Fruit fly (Drosophila melanogaster) whole organism, embryonic: ENCODE measurements around the gene CG33664.

Source experiments
- Ada2b ChIP-seq: fragments of 200-800 bp; sonication (Bioruptor generic); IDR thresholded peaks from 2 replicates; pipeline ENCODE4 v1.3.6; 2022; ENCODE audit warnings: missing biosample characterization, missing genetic modification characterization
- Adf1 ChIP-seq: fragments of 200-800 bp; sonication (Bioruptor generic); IDR thresholded peaks from 2 replicates; pipeline ENCODE4 v1.3.6; 2022; ENCODE audit warnings: missing biosample characterization, missing genetic modification characterization
- BEAF-32 ChIP-seq: fragments of 200-800 bp; sonication (Bioruptor generic); optimal IDR thresholded peaks from 3 replicates; lab custom pipeline; 2017; ENCODE audit warnings: missing biosample characterization, missing genetic modification characterization, mild to moderate bottlenecking, moderate library complexity, missing genetic modification reagents
- Bgb ChIP-seq: fragments of 200-800 bp; sonication (Bioruptor generic); IDR thresholded peaks from 2 replicates; pipeline ENCODE4 v1.3.6; 2022; ENCODE audit warnings: missing biosample characterization, missing genetic modification characterization; ENCODE audit not compliant: partially characterized antibody
- CG10267 ChIP-seq: fragments of 200-800 bp; sonication (Bioruptor generic); optimal IDR thresholded peaks from 2 replicates; lab custom pipeline; 2018; ENCODE audit warnings: missing biosample characterization, mild to moderate bottlenecking, missing genetic modification characterization, moderate library complexity
- CG11247 ChIP-seq: fragments of 200-800 bp; sonication (Bioruptor generic); IDR thresholded peaks from 2 replicates; pipeline ENCODE4 v1.3.6; 2022; ENCODE audit warnings: missing biosample characterization, missing genetic modification characterization
- CG11696 ChIP-seq: fragments of 200-800 bp; sonication (Bioruptor generic); IDR thresholded peaks from 2 replicates; pipeline ENCODE4 v1.3.6; 2022; ENCODE audit warnings: missing biosample characterization, missing genetic modification characterization
- CG13424 ChIP-seq: fragments of 200-800 bp; sonication (Bioruptor generic); optimal IDR thresholded peaks from 2 replicates; lab custom pipeline; 2019; ENCODE audit warnings: missing biosample characterization, mild to moderate bottlenecking, missing genetic modification characterization, moderate library complexity
- CG13775 ChIP-seq: fragments of 200-800 bp; sonication (Bioruptor generic); optimal IDR thresholded peaks from 3 replicates; lab custom pipeline; 2017; ENCODE audit warnings: missing biosample characterization, mild to moderate bottlenecking, missing genetic modification characterization
- CG16813 ChIP-seq: fragments of 200-800 bp; sonication (Bioruptor generic); IDR thresholded peaks from 3 replicates; pipeline ENCODE4 v1.3.6; 2022; ENCODE audit warnings: missing biosample characterization, missing genetic modification characterization; ENCODE audit not compliant: partially characterized antibody
- CG17361 ChIP-seq: fragments of 200-800 bp; sonication (Bioruptor generic); IDR thresholded peaks from 3 replicates; pipeline ENCODE4 v1.3.6; 2022; ENCODE audit warnings: missing biosample characterization, missing genetic modification characterization
- CG18764 ChIP-seq: fragments of 200-800 bp; sonication (Bioruptor generic); optimal IDR thresholded peaks from 3 replicates; lab custom pipeline; 2016; ENCODE audit warnings: missing biosample characterization, missing genetic modification characterization
- CG30403 ChIP-seq: fragments of 200-800 bp; sonication (Bioruptor generic); optimal IDR thresholded peaks from 3 replicates; lab custom pipeline; 2016; ENCODE audit warnings: missing biosample characterization, missing genetic modification characterization
- CG3065 ChIP-seq: fragments of 200-800 bp; sonication (Bioruptor generic); optimal IDR thresholded peaks from 2 replicates; lab custom pipeline; 2016; ENCODE audit warnings: missing biosample characterization, missing genetic modification characterization
- CG4820 ChIP-seq: fragments of 200-800 bp; sonication (Bioruptor generic); optimal IDR thresholded peaks from 3 replicates; lab custom pipeline; 2016; ENCODE audit warnings: missing biosample characterization, missing genetic modification characterization
- CG4854 ChIP-seq: fragments of 200-800 bp; sonication (Bioruptor generic); optimal IDR thresholded peaks from 2 replicates; lab custom pipeline; 2016; ENCODE audit warnings: missing biosample characterization, missing genetic modification characterization, inconsistent platforms
- CG6813 ChIP-seq: fragments of 200-800 bp; sonication (Bioruptor generic); optimal IDR thresholded peaks from 2 replicates; lab custom pipeline; 2017; ENCODE audit warnings: missing biosample characterization, missing genetic modification characterization, mild to moderate bottlenecking, moderate library complexity, missing genetic modification reagents
- CG7556 ChIP-seq: fragments of 200-800 bp; sonication (Bioruptor generic); optimal IDR thresholded peaks from 2 replicates; lab custom pipeline; 2017; ENCODE audit warnings: missing biosample characterization, mild to moderate bottlenecking, missing genetic modification characterization
- CG7963 ChIP-seq: fragments of 200-800 bp; sonication (Bioruptor generic); IDR thresholded peaks from 3 replicates; pipeline ENCODE4 v1.3.6; 2022; ENCODE audit warnings: missing biosample characterization, missing genetic modification characterization; ENCODE audit not compliant: partially characterized antibody
- CG8290 ChIP-seq, 3 experiments: fragments of 200-800 bp; sonication (Bioruptor generic); optimal IDR thresholded peaks; 2 replicates each; lab custom pipeline; 2016 to 2019; ENCODE audit warnings: missing biosample characterization in 3 of 3, missing genetic modification characterization in 3 of 3, mild to moderate bottlenecking in 2 of 3, moderate library complexity in 1 of 3
- CG8359 ChIP-seq: fragments of 200-800 bp; sonication (Bioruptor generic); optimal IDR thresholded peaks from 2 replicates; lab custom pipeline; 2017; ENCODE audit warnings: missing biosample characterization, mild to moderate bottlenecking, missing genetic modification characterization, borderline replicate concordance
- CG8478 ChIP-seq: fragments of >200 bp; optimal IDR thresholded peaks from 2 replicates; lab custom pipeline; 2018
- CG8944 ChIP-seq: fragments of 200-800 bp; sonication (Bioruptor generic); optimal IDR thresholded peaks from 3 replicates; lab custom pipeline; 2016; ENCODE audit warnings: missing biosample characterization, missing genetic modification characterization
- CG9797 ChIP-seq: fragments of 200-800 bp; sonication (Bioruptor generic); optimal IDR thresholded peaks from 3 replicates; lab custom pipeline; 2018; ENCODE audit warnings: missing biosample characterization, mild to moderate bottlenecking, missing genetic modification characterization
- Dek ChIP-seq: fragments of 200-800 bp; sonication (Bioruptor generic); optimal IDR thresholded peaks from 3 replicates; lab custom pipeline; 2019; ENCODE audit warnings: missing biosample characterization, mild to moderate bottlenecking, missing genetic modification characterization, moderate library complexity
- Eip74EF ChIP-seq, 2 experiments: fragments of 200-800 bp in 1 of 2; fragments of >200 bp in 1 of 2; sonication (Bioruptor generic) in 1 of 2; optimal IDR thresholded peaks; 2 replicates each; lab custom pipeline; 2017 to 2019; ENCODE audit warnings: missing biosample characterization in 2 of 2, missing genetic modification characterization in 2 of 2, mild to moderate bottlenecking in 1 of 2, moderate library complexity in 1 of 2
- HLH54F ChIP-seq: fragments of 200-800 bp; sonication (Bioruptor generic); optimal IDR thresholded peaks from 3 replicates; lab custom pipeline; 2016; ENCODE audit warnings: missing biosample characterization, missing genetic modification characterization
- Hr3 ChIP-seq: fragments of 200-800 bp; sonication (Bioruptor generic); optimal IDR thresholded peaks from 3 replicates; lab custom pipeline; 2016; ENCODE audit warnings: missing biosample characterization, missing genetic modification characterization
- Hr78 ChIP-seq, 2 experiments: fragments of 200-800 bp in 1 of 2; fragments of >200 bp in 1 of 2; sonication (Bioruptor generic) in 1 of 2; optimal IDR thresholded peaks; 2 replicates each; lab custom pipeline; 2017 to 2019; ENCODE audit warnings: missing biosample characterization in 2 of 2, missing genetic modification characterization in 2 of 2, mild to moderate bottlenecking in 1 of 2, moderate library complexity in 1 of 2
- Mrtf ChIP-seq: fragments of 200-800 bp; sonication (Bioruptor generic); IDR thresholded peaks from 3 replicates; pipeline ENCODE4 v1.3.6; 2022; ENCODE audit warnings: missing biosample characterization, missing genetic modification characterization
- Oaz ChIP-seq: fragments of 200-800 bp; sonication (Bioruptor generic); IDR thresholded peaks from 2 replicates; pipeline ENCODE4 v1.3.6; 2022; ENCODE audit warnings: missing biosample characterization, missing genetic modification characterization
- Oli ChIP-seq: fragments of 200-800 bp; sonication (Bioruptor generic); optimal IDR thresholded peaks from 2 replicates; lab custom pipeline; 2018; ENCODE audit warnings: missing biosample characterization, mild to moderate bottlenecking, missing genetic modification characterization, moderate library complexity
- Opbp ChIP-seq: fragments of 200-800 bp; sonication (Bioruptor generic); IDR thresholded peaks from 3 replicates; pipeline ENCODE4 v1.3.6; 2022; ENCODE audit warnings: missing biosample characterization, missing genetic modification characterization; ENCODE audit not compliant: partially characterized antibody
- Sry-β ChIP-seq: fragments of 200-800 bp; sonication (Bioruptor generic); optimal IDR thresholded peaks from 2 replicates; lab custom pipeline; 2018; ENCODE audit warnings: missing biosample characterization, mild to moderate bottlenecking, missing genetic modification characterization, moderate library complexity
- Trl ChIP-seq, 3 experiments: fragments of >200 bp in 2 of 3; fragments of 200-800 bp in 1 of 3; sonication (Bioruptor generic) in 1 of 3; optimal IDR thresholded peaks; 2 replicates in 1 of 3; 3 replicates in 2 of 3; lab custom pipeline; 2016 to 2017; ENCODE audit warnings: missing biosample characterization in 1 of 3, missing genetic modification characterization in 1 of 3
- ato ChIP-seq: fragments of 200-800 bp; sonication (Bioruptor generic); IDR thresholded peaks from 2 replicates; pipeline ENCODE4 v1.3.6; 2022; ENCODE audit warnings: missing biosample characterization, missing genetic modification characterization; ENCODE audit not compliant: partially characterized antibody
- crp ChIP-seq, 2 experiments: fragments of 200-800 bp; sonication (Bioruptor generic); optimal IDR thresholded peaks; 2 replicates in 1 of 2; 3 replicates in 1 of 2; lab custom pipeline; 2017; ENCODE audit warnings: missing biosample characterization in 2 of 2, missing genetic modification characterization in 2 of 2, mild to moderate bottlenecking in 1 of 2, moderate library complexity in 1 of 2
- danr ChIP-seq: fragments of 200-800 bp; sonication (Bioruptor generic); IDR thresholded peaks from 2 replicates; pipeline ENCODE4 v1.3.6; 2022; ENCODE audit warnings: missing biosample characterization, missing genetic modification characterization
- gcm ChIP-seq: fragments of 200-800 bp; sonication (Bioruptor generic); optimal IDR thresholded peaks from 2 replicates; lab custom pipeline; 2019; ENCODE audit warnings: missing biosample characterization, mild to moderate bottlenecking, missing genetic modification characterization, moderate library complexity
- ham ChIP-seq: fragments of 200-800 bp; sonication (Bioruptor generic); IDR thresholded peaks from 2 replicates; pipeline ENCODE4 v1.3.6; 2022; ENCODE audit warnings: missing biosample characterization, missing genetic modification characterization
- her ChIP-seq: fragments of 200-800 bp; sonication (Bioruptor generic); optimal IDR thresholded peaks from 2 replicates; lab custom pipeline; 2016; ENCODE audit warnings: missing biosample characterization, missing genetic modification characterization
- insv ChIP-seq, 2 experiments: fragments of 200-800 bp; sonication (Bioruptor generic); optimal IDR thresholded peaks; 3 replicates each; lab custom pipeline; 2016 to 2018; ENCODE audit warnings: missing biosample characterization in 2 of 2, missing genetic modification characterization in 2 of 2
- mam ChIP-seq: fragments of 200-800 bp; sonication (Bioruptor generic); optimal IDR thresholded peaks from 3 replicates; lab custom pipeline; 2016; ENCODE audit warnings: missing biosample characterization, missing genetic modification characterization
- org-1 ChIP-seq: fragments of 200-800 bp; sonication (Bioruptor generic); optimal IDR thresholded peaks from 2 replicates; lab custom pipeline; 2017; ENCODE audit warnings: missing biosample characterization, missing genetic modification characterization
- ranshi ChIP-seq: fragments of 200-800 bp; sonication (Bioruptor generic); IDR thresholded peaks from 2 replicates; pipeline ENCODE4 v1.3.6; 2022; ENCODE audit warnings: missing biosample characterization, missing genetic modification characterization
- sim ChIP-seq: fragments of 200-800 bp; sonication (Bioruptor generic); IDR thresholded peaks from 2 replicates; pipeline ENCODE4 v1.3.6; 2022; ENCODE audit warnings: missing biosample characterization, missing genetic modification characterization
- tin ChIP-seq: fragments of 200-800 bp; sonication (Bioruptor generic); optimal IDR thresholded peaks from 3 replicates; lab custom pipeline; 2016; ENCODE audit warnings: missing biosample characterization, missing genetic modification characterization
- vvl ChIP-seq: fragments of 200-800 bp; sonication (Bioruptor generic); IDR thresholded peaks from 2 replicates; pipeline ENCODE4 v1.3.6; 2022; ENCODE audit warnings: missing biosample characterization, missing genetic modification characterization
- wor ChIP-seq: fragments of 200-800 bp; sonication (Bioruptor generic); IDR thresholded peaks from 2 replicates; pipeline ENCODE4 v1.3.6; 2022; ENCODE audit warnings: missing biosample characterization, missing genetic modification characterization

Gene CG33664

dm6 chrX:6346926-6347367, 37.1 kb upstream of the CG33664 start, which contains the start of gene CG3847 (continued):
- TF ChIP-seq her (GFP tag; lab: Kevin White, UChicago): peak; percentile 70
- peak; percentile 91 for TF ChIP-seq CG10267 (tag; lab: Kevin White, UChicago)
- peak; percentile 16 for TF ChIP-seq Dek
- peak; percentile 14 for TF ChIP-seq Hr3 (GFP tag; lab: Kevin White, UChicago)
- no peak for TF ChIP-seq CG3065
- TF ChIP-seq insv (GFP tag; optimal IDR thresholded peaks at IDR 0.05; lab: Kevin White, UChicago): peak in 1 of 2 experiments; percentile 72
- TF ChIP-seq CG18764 (GFP tag; lab: Kevin White, UChicago): no peak
- TF ChIP-seq CG4820 (GFP tag; lab: Kevin White, UChicago): peak; percentile 18
- TF ChIP-seq gcm (GFP tag; lab: Kevin White, UChicago): no peak
- 0 out of 2 replicates have a peak, but pooled peaks have one; percentile 44 for TF ChIP-seq ranshi (GFP tag; lab: Robert Waterston, UW)
- TF ChIP-seq CG6813 (GFP tag; lab: Kevin White, UChicago): no peak
- TF ChIP-seq Opbp (GFP tag; lab: Robert Waterston, UW): peak; percentile 70
- peak; percentile 61 for TF ChIP-seq ato (GFP tag; lab: Robert Waterston, UW)
- no peak for TF ChIP-seq danr (GFP tag; lab: Robert Waterston, UW)
- TF ChIP-seq sim (GFP tag; lab: Robert Waterston, UW): no peak
- peak in 1 of 2 experiments; percentile 54 for TF ChIP-seq crp (GFP tag; optimal IDR thresholded peaks at IDR 0.05; lab: Kevin White, UChicago)
- TF ChIP-seq Ada2b (GFP tag; lab: Robert Waterston, UW): no peak
- TF ChIP-seq BEAF-32 (GFP tag; lab: Kevin White, UChicago): peak; percentile 71
- TF ChIP-seq Oaz (GFP tag; lab: Robert Waterston, UW): no peak
- peak; percentile 84 for TF ChIP-seq CG8359 (GFP tag; lab: Kevin White, UChicago)
- TF ChIP-seq mam (GFP tag; lab: Kevin White, UChicago): peak; percentile 48
- TF ChIP-seq CG11696 (GFP tag; lab: Robert Waterston, UW): no peak
- TF ChIP-seq Mrtf: no peak
- peak; percentile 65 for TF ChIP-seq HLH54F (GFP tag; lab: Kevin White, UChicago)
- TF ChIP-seq Sry-β: no peak
- peak; percentile 22 for TF ChIP-seq CG8944
- no peak for TF ChIP-seq Hr78 (GFP tag; optimal IDR thresholded peaks at IDR 0.05; lab: Kevin White, UChicago)
- no peak for TF ChIP-seq CG8478 (lab: Kevin White, UChicago)
- no peak for TF ChIP-seq Eip74EF (GFP tag; optimal IDR thresholded peaks at IDR 0.05; lab: Kevin White, UChicago)
- TF ChIP-seq org-1 (GFP tag; lab: Kevin White, UChicago): no peak
- no peak for TF ChIP-seq Oli (tag; lab: Kevin White, UChicago)
- TF ChIP-seq Bgb (GFP tag; lab: Robert Waterston, UW): peak; percentile 81
- TF ChIP-seq CG17361 (GFP tag; lab: Robert Waterston, UW): peak; percentile 55; the same call in 2 of the 3 replicates
- TF ChIP-seq ham (GFP tag; lab: Robert Waterston, UW): no peak
- peak; percentile 87 for TF ChIP-seq CG9797 (GFP tag; lab: Kevin White, UChicago)
- TF ChIP-seq vvl (GFP tag; lab: Robert Waterston, UW): peak; percentile 59
- peak; percentile 27 for TF ChIP-seq CG7556 (GFP tag; lab: Kevin White, UChicago)
- TF ChIP-seq CG13775 (GFP tag; lab: Kevin White, UChicago): peak; percentile 24
- TF ChIP-seq CG13424 (tag; lab: Kevin White, UChicago): peak; percentile 18
- peak; percentile 73 for TF ChIP-seq CG16813 (GFP tag; lab: Robert Waterston, UW)
- peak; percentile 64 for TF ChIP-seq Adf1 (GFP tag; lab: Robert Waterston, UW)
- no peak for TF ChIP-seq CG7963 (GFP tag; lab: Robert Waterston, UW)
- TF ChIP-seq wor (GFP tag; lab: Robert Waterston, UW): no peak
- peak; percentile 29 for TF ChIP-seq CG30403 (GFP tag; lab: Kevin White, UChicago)
- TF ChIP-seq Trl (optimal IDR thresholded peaks at IDR 0.05; lab: Kevin White, UChicago): no peak
- peak; percentile 41 for TF ChIP-seq Trl (GFP tag; optimal IDR thresholded peaks at IDR 0.05; lab: Kevin White, UChicago)
- TF ChIP-seq CG4854 (GFP tag; lab: Kevin White, UChicago): peak; percentile 59
- TF ChIP-seq CG8290 (GFP tag; optimal IDR thresholded peaks at IDR 0.05; lab: Kevin White, UChicago): peak; percentile 46
- TF ChIP-seq CG8290 (tag; optimal IDR thresholded peaks at IDR 0.05; lab: Kevin White, UChicago): peak in 1 of 2 experiments; percentile 74
- TF ChIP-seq CG11247 (GFP tag; lab: Robert Waterston, UW): 0 out of 2 replicates have a peak, but pooled peaks have one; percentile 12
- peak; percentile 12 for TF ChIP-seq tin (GFP tag; lab: Kevin White, UChicago)
